Worm (Caenorhabditis elegans) whole organism, L4 larva: ENCODE results near the gene C07A4.3.
A peak's percentile ranks its signal among the peaks of the same experiment; 100 is the strongest.

Source experiments
- T20F7.1 ChIP-seq: fragments of 200-800 bp; sonication (Bioruptor generic); optimal IDR thresholded peaks from 2 replicates; lab custom pipeline; 2018; ENCODE audit warnings: mild to moderate bottlenecking, missing genetic modification characterization, missing compliant biosample characterization
- aha-1 ChIP-seq: fragments of 150-350 bp; peaks from one replicate; lab custom pipeline; 2014; ENCODE audit warnings: missing biosample characterization, missing genetic modification characterization
- arid-1 ChIP-seq: fragments of 200-800 bp; sonication (Bioruptor generic); conservative IDR thresholded peaks from 2 replicates; pipeline ENCODE4 v1.3.6; 2022; ENCODE audit warnings: missing genetic modification reagents, missing genetic modification characterization, missing compliant biosample characterization
- ceh-20 ChIP-seq: fragments of 200-800 bp; sonication (Bioruptor generic); IDR thresholded peaks from 2 replicates; pipeline ENCODE4 v1.3.6; 2022; ENCODE audit warnings: missing genetic modification reagents, missing genetic modification characterization, missing compliant biosample characterization
- ceh-28 ChIP-seq: fragments of 150-350 bp; optimal IDR thresholded peaks from 2 replicates; lab custom pipeline; 2014; ENCODE audit warnings: missing biosample characterization, missing genetic modification reagents, missing genetic modification characterization
- ceh-32 ChIP-seq: sonication (generic microtip); optimal IDR thresholded peaks from 2 replicates; lab custom pipeline; 2016; ENCODE audit warnings: mild to moderate bottlenecking, missing genetic modification characterization, missing compliant biosample characterization; ENCODE audit not compliant: poor library complexity
- ceh-62 ChIP-seq: sonication (generic microtip); optimal IDR thresholded peaks from 2 replicates; lab custom pipeline; 2017; ENCODE audit warnings: missing biosample characterization, missing genetic modification characterization
- daf-16 ChIP-seq, 3 experiments: sonication (generic microtip); optimal IDR thresholded peaks; 2 replicates each; lab custom pipeline; 2016 to 2017; ENCODE audit warnings: missing genetic modification characterization in 3 of 3, missing genetic modification reagents in 3 of 3, mild to moderate bottlenecking in 2 of 3, missing compliant biosample characterization in 2 of 3, missing biosample characterization in 1 of 3, moderate library complexity in 1 of 3
- dmd-6 ChIP-seq: fragments of 200-800 bp; sonication (Bioruptor generic); IDR thresholded peaks from 2 replicates; pipeline ENCODE4 v1.3.6; 2022; ENCODE audit warnings: missing genetic modification reagents, missing genetic modification characterization, missing compliant biosample characterization
- dve-1 ChIP-seq: sonication (generic microtip); optimal IDR thresholded peaks from 2 replicates; lab custom pipeline; 2017; ENCODE audit warnings: antibody characterized with exemption, mild to moderate bottlenecking, missing genetic modification characterization, missing compliant biosample characterization; ENCODE audit not compliant: insufficient read depth
- fkh-10 ChIP-seq: fragments of 150-350 bp; optimal IDR thresholded peaks from 2 replicates; lab custom pipeline; 2014; ENCODE audit warnings: missing biosample characterization, missing genetic modification reagents, missing genetic modification characterization
- hif-1 ChIP-seq, 2 experiments: sonication (generic microtip); optimal IDR thresholded peaks; 2 replicates each; lab custom pipeline; 2016 to 2017; ENCODE audit warnings: missing compliant biosample characterization in 2 of 2, missing genetic modification characterization in 2 of 2, missing genetic modification reagents in 2 of 2, missing genotype in 2 of 2, mild to moderate bottlenecking in 1 of 2
- hlh-11 ChIP-seq: fragments of 200-800 bp; sonication (Bioruptor generic); optimal IDR thresholded peaks from 2 replicates; lab custom pipeline; 2018; ENCODE audit warnings: mild to moderate bottlenecking, missing genetic modification characterization, missing compliant biosample characterization
- hlh-30 ChIP-seq: sonication (generic microtip); optimal IDR thresholded peaks from 2 replicates; lab custom pipeline; 2017; ENCODE audit warnings: antibody characterized with exemption, mild to moderate bottlenecking, missing genetic modification characterization, missing compliant biosample characterization; ENCODE audit not compliant: insufficient read depth
- hmg-1.1 ChIP-seq: fragments of 200-800 bp; sonication (Bioruptor generic); IDR thresholded peaks from 2 replicates; pipeline ENCODE4 v1.3.6; 2022; ENCODE audit warnings: missing genetic modification reagents, missing genetic modification characterization, missing compliant biosample characterization
- jun-1 ChIP-seq: fragments of 150-350 bp; optimal IDR thresholded peaks from 2 replicates; lab custom pipeline; 2014; ENCODE audit warnings: missing biosample characterization, missing genetic modification reagents, missing genetic modification characterization
- lin-1 ChIP-seq: fragments of 200-800 bp; sonication (Bioruptor generic); IDR thresholded peaks from 2 replicates; pipeline ENCODE4 v1.3.6; 2022; ENCODE audit warnings: missing genetic modification reagents, missing genetic modification characterization, missing compliant biosample characterization
- lin-15B ChIP-seq: fragments of 150-350 bp; sonication (generic microtip); optimal IDR thresholded peaks from 3 replicates; lab custom pipeline; 2014; ENCODE audit warnings: missing biosample characterization, missing genetic modification characterization
- lin-29 ChIP-seq: fragments of 200-800 bp; sonication (Bioruptor generic); IDR thresholded peaks from 2 replicates; pipeline ENCODE4 v1.3.6; 2022; ENCODE audit warnings: missing genetic modification reagents, missing genetic modification characterization, missing compliant biosample characterization
- lin-38 ChIP-seq: fragments of 200-800 bp; sonication (Bioruptor generic); IDR thresholded peaks from 2 replicates; pipeline ENCODE4 v1.3.6; 2022; ENCODE audit warnings: missing genetic modification reagents, missing genetic modification characterization, missing compliant biosample characterization
- lin-39 ChIP-seq: fragments of 150-350 bp; optimal IDR thresholded peaks from 2 replicates; lab custom pipeline; 2014; ENCODE audit warnings: missing biosample characterization, missing genetic modification reagents, missing genetic modification characterization
- lir-3 ChIP-seq: sonication (generic microtip); optimal IDR thresholded peaks from 2 replicates; lab custom pipeline; 2016; ENCODE audit warnings: mild to moderate bottlenecking, missing genetic modification characterization, missing compliant biosample characterization
- lsy-2 ChIP-seq, 2 experiments: fragments of 150-350 bp in 1 of 2; sonication (generic microtip) in 1 of 2; optimal IDR thresholded peaks; 2 replicates each; lab custom pipeline; 2014 to 2017; ENCODE audit warnings: missing biosample characterization in 2 of 2, missing genetic modification characterization in 2 of 2
- madf-5 ChIP-seq, 2 experiments: fragments of 200-800 bp; sonication (Bioruptor generic); IDR thresholded peaks; 2 replicates each; pipeline ENCODE4 v1.3.6; 2022; ENCODE audit warnings: missing compliant biosample characterization in 2 of 2, missing genetic modification characterization in 2 of 2
- mdl-1 ChIP-seq, 2 experiments: fragments of 150-350 bp in 1 of 2; sonication (generic microtip) in 1 of 2; optimal IDR thresholded peaks; 2 replicates each; lab custom pipeline; 2014 to 2017; ENCODE audit warnings: missing biosample characterization in 2 of 2, missing genetic modification characterization in 2 of 2
- mdt-29 ChIP-seq: fragments of 200-800 bp; sonication (Bioruptor generic); IDR thresholded peaks from 2 replicates; pipeline ENCODE4 v1.3.6; 2022; ENCODE audit warnings: missing genetic modification reagents, missing genetic modification characterization, missing compliant biosample characterization
- mep-1 ChIP-seq: fragments of 150-350 bp; sonication (generic microtip); optimal IDR thresholded peaks from 3 replicates; lab custom pipeline; 2014; ENCODE audit warnings: missing biosample characterization, missing genetic modification characterization
- mes-2 ChIP-seq: sonication (generic microtip); optimal IDR thresholded peaks from 2 replicates; lab custom pipeline; 2016; ENCODE audit warnings: missing genotype, mild to moderate bottlenecking, missing genetic modification characterization, missing compliant biosample characterization; ENCODE audit not compliant: poor library complexity, severe bottlenecking
- mxl-2 ChIP-seq: fragments of 200-800 bp; sonication (Bioruptor generic); conservative IDR thresholded peaks from 2 replicates; pipeline ENCODE4 v1.3.6; 2022; ENCODE audit warnings: missing genetic modification reagents, missing genetic modification characterization, missing compliant biosample characterization
- nhr-10 ChIP-seq: fragments of 150-350 bp; optimal IDR thresholded peaks from 2 replicates; lab custom pipeline; 2014; ENCODE audit warnings: missing biosample characterization, missing genetic modification characterization
- nhr-102 ChIP-seq: sonication (generic microtip); optimal IDR thresholded peaks from 2 replicates; lab custom pipeline; 2016; ENCODE audit warnings: mild to moderate bottlenecking, missing genetic modification characterization, moderate library complexity, missing compliant biosample characterization
- nhr-11 ChIP-seq: fragments of 150-350 bp; optimal IDR thresholded peaks from 2 replicates; lab custom pipeline; 2014; ENCODE audit warnings: missing biosample characterization, missing genetic modification characterization
- nhr-28 ChIP-seq: fragments of 150-350 bp; optimal IDR thresholded peaks from 2 replicates; lab custom pipeline; 2014; ENCODE audit warnings: missing biosample characterization, missing genetic modification characterization
- nhr-48 ChIP-seq: sonication (generic microtip); optimal IDR thresholded peaks from 2 replicates; lab custom pipeline; 2016; ENCODE audit warnings: mild to moderate bottlenecking, missing genetic modification characterization, missing compliant biosample characterization
- nhr-6 ChIP-seq: fragments of 150-350 bp; optimal IDR thresholded peaks from 2 replicates; lab custom pipeline; 2014; ENCODE audit warnings: missing biosample characterization, missing genetic modification characterization
- nhr-77 ChIP-seq: fragments of 150-350 bp; optimal IDR thresholded peaks from 2 replicates; lab custom pipeline; 2014; ENCODE audit warnings: missing biosample characterization, missing genetic modification characterization
- pha-4 ChIP-seq, 2 experiments: fragments of 150-350 bp in 1 of 2; fragments of 200-800 bp in 1 of 2; sonication (Bioruptor generic) in 1 of 2; IDR thresholded peaks in 1 of 2; optimal IDR thresholded peaks in 1 of 2; 2 replicates each; pipeline versions ENCODE4 v1.3.6 to Lab custom; 2014 to 2022; ENCODE audit warnings: missing genetic modification characterization in 2 of 2, missing genetic modification reagents in 2 of 2, missing biosample characterization in 1 of 2, missing compliant biosample characterization in 1 of 2
- php-3 ChIP-seq: fragments of 200-800 bp; sonication (Bioruptor generic); IDR thresholded peaks from 2 replicates; pipeline ENCODE4 v1.3.6; 2022; ENCODE audit warnings: missing genetic modification reagents, missing genetic modification characterization, missing compliant biosample characterization
- pqm-1 ChIP-seq: sonication (generic microtip); optimal IDR thresholded peaks from 2 replicates; lab custom pipeline; 2017; ENCODE audit warnings: missing biosample characterization, missing genetic modification characterization
- saeg-2 ChIP-seq: fragments of 200-800 bp; sonication (Bioruptor generic); IDR thresholded peaks from 2 replicates; pipeline ENCODE4 v1.3.6; 2022; ENCODE audit warnings: missing genetic modification reagents, missing genetic modification characterization, missing compliant biosample characterization
- sdz-12 ChIP-seq: fragments of 200-800 bp; sonication (Bioruptor generic); optimal IDR thresholded peaks from 2 replicates; lab custom pipeline; 2018; ENCODE audit warnings: mild to moderate bottlenecking, missing genetic modification characterization, missing compliant biosample characterization
- snpc-4 ChIP-seq: fragments of 150-350 bp; optimal IDR thresholded peaks from 2 replicates; lab custom pipeline; 2014; ENCODE audit warnings: missing biosample characterization, missing genetic modification characterization
- spr-1 ChIP-seq: sonication (generic microtip); optimal IDR thresholded peaks from 2 replicates; lab custom pipeline; 2016; ENCODE audit warnings: mild to moderate bottlenecking, missing genetic modification characterization, missing compliant biosample characterization
- tra-1 ChIP-seq: fragments of 200-800 bp; sonication (Bioruptor generic); IDR thresholded peaks from 2 replicates; pipeline ENCODE4 v1.3.6; 2022; ENCODE audit warnings: missing genetic modification reagents, missing genetic modification characterization, missing compliant biosample characterization
- vab-7 ChIP-seq: fragments of 200-800 bp; sonication (Bioruptor generic); IDR thresholded peaks from 2 replicates; pipeline ENCODE4 v1.3.6; 2022; ENCODE audit warnings: missing genetic modification reagents, missing genetic modification characterization, missing compliant biosample characterization
- zfp-3 ChIP-seq: fragments of 200-800 bp; sonication (Bioruptor generic); conservative IDR thresholded peaks from 2 replicates; pipeline ENCODE4 v1.3.6; 2022; ENCODE audit warnings: missing genetic modification reagents, missing genetic modification characterization, missing compliant biosample characterization
- zip-2 ChIP-seq: fragments of 150-350 bp; optimal IDR thresholded peaks from 2 replicates; lab custom pipeline; 2014; ENCODE audit warnings: missing biosample characterization, missing genetic modification characterization

C07A4.3 gene

DNA sequence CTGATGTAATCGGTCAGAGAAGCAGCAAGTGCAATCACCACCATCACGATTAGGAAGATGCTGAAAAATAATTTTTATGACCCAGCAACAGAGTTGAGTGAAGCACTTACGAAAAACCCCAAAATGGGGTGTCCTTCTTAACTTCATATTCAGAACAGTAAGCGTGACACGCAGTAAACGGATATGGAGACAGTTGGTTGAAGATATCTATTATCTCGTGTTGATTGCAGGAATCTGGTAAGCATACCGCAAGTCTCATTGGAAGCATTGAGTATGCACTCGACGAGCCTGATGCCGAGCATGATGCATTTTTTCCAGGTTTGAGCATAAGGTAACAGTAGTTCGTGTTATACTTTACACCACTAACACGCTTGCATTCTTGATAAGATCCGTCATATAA is 33.5 kb upstream of the C07A4.3 start (continued):
- TF ChIP-seq ceh-32 (tag; lab: Kevin White, UChicago), result no peak
- 0 out of 2 replicates have a peak, but pooled peaks have one; percentile 49 for TF ChIP-seq zfp-3
- no peak for TF ChIP-seq ceh-62 (tag; lab: Kevin White, UChicago)
- TF ChIP-seq lin-39 (tag; lab: Kevin White, UChicago), result no peak
- TF ChIP-seq mdl-1 (tag; optimal IDR thresholded peaks at IDR 0.05; lab: Kevin White, UChicago), result no peak
- TF ChIP-seq lin-38 (GFP tag; lab: Robert Waterston, UW), result no peak
- TF ChIP-seq madf-5 (GFP tag; IDR thresholded peaks at IDR 0.05; lab: Robert Waterston, UW), result no peak
- TF ChIP-seq ceh-20, result no peak
- no peak for TF ChIP-seq vab-7 (GFP tag; lab: Robert Waterston, UW)
- TF ChIP-seq, all 104 proteins: peak for 4

DNA sequence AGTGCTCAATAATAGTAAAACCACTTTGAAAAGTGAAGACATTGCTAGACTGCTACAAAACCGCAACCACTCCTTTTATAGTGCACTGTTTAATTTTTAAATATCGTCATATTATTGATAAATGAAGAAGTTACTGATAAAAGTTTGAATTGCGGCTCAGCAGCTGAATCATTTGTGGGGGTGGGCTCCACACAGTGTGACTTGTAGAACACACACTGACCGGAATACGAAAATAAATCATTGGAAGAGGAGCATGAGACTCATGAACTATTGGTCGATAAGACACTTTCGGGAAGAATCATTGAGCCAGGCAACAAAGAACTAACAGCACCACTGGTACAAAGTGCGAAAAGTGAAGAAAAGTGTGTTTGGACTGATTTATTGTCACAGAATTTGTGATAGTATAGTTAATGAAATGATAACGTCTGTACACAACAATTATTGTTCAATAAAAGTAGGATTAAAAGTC is 32.8 kb upstream of the C07A4.3 start, which contains the start of gene oac-14:
oac-14 (minus strand) TSS at position 51 of the 469 bp plus-strand sequence.
- TF ChIP-seq nhr-6 (tag; lab: Kevin White, UChicago) (no peak), tra-1 (GFP tag; lab: Robert Waterston, UW) (peak; percentile 81), mxl-2 (no peak), lin-1 (peak; percentile 70), nhr-10 (tag; lab: Kevin White, UChicago) (peak; percentile 74), spr-1 (tag; lab: Kevin White, UChicago) (peak; percentile 21), hlh-11 (peak; percentile 95), ceh-62 (tag; lab: Kevin White, UChicago) (no peak), hmg-1.1 (GFP tag; lab: Robert Waterston, UW) (0 out of 2 replicates have a peak, but pooled peaks have one; percentile 16), pqm-1 (tag; lab: Kevin White, UChicago) (peak; percentile 81), lsy-2 (tag; optimal IDR thresholded peaks at IDR 0.05; lab: Kevin White, UChicago) (peak in 1 of 2 experiments; percentile 38), ceh-20 (peak; percentile 82), nhr-48 (tag; lab: Kevin White, UChicago) (peak; percentile 88), arid-1 (GFP tag; lab: Robert Waterston, UW) (no peak), daf-16 (GFP tag; optimal IDR thresholded peaks at IDR 0.05; lab: Kevin White, UChicago) (peak in 1 of 2 experiments; percentile 81), daf-16 (tag; optimal IDR thresholded peaks at IDR 0.05; lab: Kevin White, UChicago) (peak; percentile 95), mdl-1 (tag; optimal IDR thresholded peaks at IDR 0.05; lab: Kevin White, UChicago) (peak in 1 of 2 experiments; percentile 50), nhr-28 (tag; lab: Kevin White, UChicago) (peak; percentile 98), jun-1 (tag; lab: Kevin White, UChicago) (peak; percentile 55), dve-1 (tag; lab: Kevin White, UChicago) (peak; percentile 96), hif-1 (tag; optimal IDR thresholded peaks at IDR 0.05; lab: Kevin White, UChicago) (peak in 1 of 2 experiments; percentile 37), lir-3 (no peak), dmd-6 (GFP tag; lab: Robert Waterston, UW) (peak; percentile 95), fkh-10 (GFP tag; lab: Kevin White, UChicago) (no peak), sdz-12 (GFP tag; lab: Kevin White, UChicago) (no peak), ceh-28 (tag; lab: Kevin White, UChicago) (no peak), nhr-77 (tag; lab: Kevin White, UChicago) (peak; percentile 87), nhr-11 (tag; lab: Kevin White, UChicago) (peak; percentile 42), lin-15B (tag; lab: Kevin White, UChicago) (no peak), hlh-30 (tag; lab: Kevin White, UChicago) (peak; percentile 48), aha-1 (tag; lab: Kevin White, UChicago) (peak; percentile 31), php-3 (GFP tag; lab: Robert Waterston, UW) (peak; percentile 97), lin-29 (GFP tag; lab: Robert Waterston, UW) (no peak), T20F7.1 (GFP tag; lab: Kevin White, UChicago) (peak; percentile 51), snpc-4 (tag; lab: Kevin White, UChicago) (no peak), zip-2 (tag; lab: Kevin White, UChicago) (peak; percentile 38), mdt-29 (GFP tag; lab: Robert Waterston, UW) (peak; percentile 83), saeg-2 (GFP tag; lab: Robert Waterston, UW) (peak; percentile 17; the same call in 1 of the 2 replicates), nhr-102 (tag; lab: Kevin White, UChicago) (peak; percentile 85), pha-4 (GFP tag; IDR thresholded peaks at IDR 0.05; lab: Robert Waterston, UW) (peak; percentile 37; the same call in 1 of the 2 replicates), pha-4 (tag; optimal IDR thresholded peaks at IDR 0.05; lab: Kevin White, UChicago) (no peak), mes-2 (tag; lab: Kevin White, UChicago) (peak; percentile 54), mep-1 (tag; lab: Kevin White, UChicago) (peak; percentile 34)
